Fruit fly (Drosophila melanogaster): ENCODE results near the gene Paf-AHalpha.

Paf-AHalpha gene

dm6 chrX:15816905-15817304, 31.5 kb upstream of the Paf-AHalpha start:
- TF ChIP-seq CG32121 (GFP tag; IDR thresholded peaks at IDR 0.05) (no peak), EcR (GFP tag; optimal IDR thresholded peaks at IDR 0.05) (no peak), CG8301 (tag; optimal IDR thresholded peaks at IDR 0.05) (no peak), CG10348 (GFP tag; IDR thresholded peaks at IDR 0.05) (no peak), CG4496 (GFP tag; IDR thresholded peaks at IDR 0.05) (no peak), fd96Ca (GFP tag; IDR thresholded peaks at IDR 0.05) (no peak), D1 (tag; optimal IDR thresholded peaks at IDR 0.05) (no peak), gl (tag; optimal IDR thresholded peaks at IDR 0.05) (no peak)

DNA sequence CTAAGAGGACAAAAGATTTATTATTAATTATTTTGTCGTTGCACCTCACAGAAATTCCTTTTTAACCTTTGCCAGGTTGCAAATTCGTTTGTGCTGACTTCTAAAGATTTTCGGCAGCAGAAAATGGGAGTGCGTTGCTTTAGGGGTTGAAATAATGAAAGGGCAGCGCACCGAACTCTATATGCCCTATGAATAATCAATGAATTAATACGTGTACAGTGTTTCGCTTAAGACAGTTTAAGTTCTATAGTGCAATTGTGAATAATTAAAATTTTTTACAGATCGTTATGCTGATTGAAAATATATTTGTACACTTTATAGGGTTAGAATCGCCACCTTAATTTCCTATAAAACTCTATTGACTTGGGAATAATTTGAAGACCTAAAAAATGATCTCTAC, 30.7 kb upstream of the Paf-AHalpha start:
- TF ChIP-seq CG13204 (GFP tag; optimal IDR thresholded peaks at IDR 0.05): no peak
- no peak for TF ChIP-seq fd96Ca (GFP tag; IDR thresholded peaks at IDR 0.05)
- TF ChIP-seq Pif1B (GFP tag; optimal IDR thresholded peaks at IDR 0.05): no peak
- no peak for TF ChIP-seq D1 (tag; optimal IDR thresholded peaks at IDR 0.05)
- no peak for TF ChIP-seq CG14655 (GFP tag; optimal IDR thresholded peaks at IDR 0.05)
- no peak for TF ChIP-seq rn (GFP tag; IDR thresholded peaks at IDR 0.05)
- TF ChIP-seq Snoo (tag; optimal IDR thresholded peaks at IDR 0.05): no peak
- TF ChIP-seq CG34367 (tag; optimal IDR thresholded peaks at IDR 0.05): no peak
- TF ChIP-seq Ets98B (GFP tag; IDR thresholded peaks at IDR 0.05): no peak
- TF ChIP-seq CG8301 (tag; optimal IDR thresholded peaks at IDR 0.05): no peak
- no peak for TF ChIP-seq CG8159 (tag; optimal IDR thresholded peaks at IDR 0.05)
- TF ChIP-seq CG10348 (GFP tag; IDR thresholded peaks at IDR 0.05): no peak
- no peak for TF ChIP-seq CG15710 (tag; optimal IDR thresholded peaks at IDR 0.05)
- TF ChIP-seq CG9948 (tag; optimal IDR thresholded peaks at IDR 0.05): no peak
- TF ChIP-seq EcR (GFP tag; optimal IDR thresholded peaks at IDR 0.05): no peak
- TF ChIP-seq Pif1A (GFP tag; optimal IDR thresholded peaks at IDR 0.05): no peak
- no peak for TF ChIP-seq CG12605 (GFP tag; IDR thresholded peaks at IDR 0.05)
- no peak for TF ChIP-seq gl (tag; optimal IDR thresholded peaks at IDR 0.05)
- TF ChIP-seq CG17806 (tag; optimal IDR thresholded peaks at IDR 0.05): no peak
- no peak for TF ChIP-seq CG32121 (GFP tag; IDR thresholded peaks at IDR 0.05)

dm6 chrX:15814485-15814884, 29.1 kb upstream of the Paf-AHalpha start:
- TF ChIP-seq Ets98B (GFP tag; IDR thresholded peaks at IDR 0.05) (no peak), CG12605 (GFP tag; IDR thresholded peaks at IDR 0.05) (no peak), CG9948 (tag; optimal IDR thresholded peaks at IDR 0.05) (no peak), fd96Ca (GFP tag; IDR thresholded peaks at IDR 0.05) (no peak), Pif1B (GFP tag; optimal IDR thresholded peaks at IDR 0.05) (no peak), Pif1A (GFP tag; optimal IDR thresholded peaks at IDR 0.05) (no peak), CG8301 (tag; optimal IDR thresholded peaks at IDR 0.05) (no peak), CG4496 (GFP tag; IDR thresholded peaks at IDR 0.05) (no peak), CG14655 (GFP tag; optimal IDR thresholded peaks at IDR 0.05) (no peak), gl (tag; optimal IDR thresholded peaks at IDR 0.05) (no peak), rn (GFP tag; IDR thresholded peaks at IDR 0.05) (no peak), CG32121 (GFP tag; IDR thresholded peaks at IDR 0.05) (no peak), CG34367 (tag; optimal IDR thresholded peaks at IDR 0.05) (no peak), D1 (tag; optimal IDR thresholded peaks at IDR 0.05) (no peak), CG10348 (GFP tag; IDR thresholded peaks at IDR 0.05) (no peak), CG15710 (tag; optimal IDR thresholded peaks at IDR 0.05) (no peak), CG17806 (tag; optimal IDR thresholded peaks at IDR 0.05) (no peak), CG8159 (tag; optimal IDR thresholded peaks at IDR 0.05) (no peak), EcR (GFP tag; optimal IDR thresholded peaks at IDR 0.05) (no peak)

dm6 chrX:15813224-15813623, 27.8 kb upstream of the Paf-AHalpha start:
- no peak for TF ChIP-seq CG14655 (GFP tag; optimal IDR thresholded peaks at IDR 0.05)

dm6 chrX:15812615-15812995, 27.2 kb upstream of the Paf-AHalpha start:
- peak; percentile 1 for TF ChIP-seq CG14655 (GFP tag; optimal IDR thresholded peaks at IDR 0.05)
- peak; percentile 22; the same call in 1 of the 3 replicates for TF ChIP-seq CG4496 (GFP tag; IDR thresholded peaks at IDR 0.05)
- no peak for TF ChIP-seq rn (GFP tag; IDR thresholded peaks at IDR 0.05)

- TF ChIP-seq Pif1A (GFP tag; optimal IDR thresholded peaks at IDR 0.05) (no peak), D1 (tag; optimal IDR thresholded peaks at IDR 0.05) (no peak), gl (tag; optimal IDR thresholded peaks at IDR 0.05) (no peak), fd96Ca (GFP tag; IDR thresholded peaks at IDR 0.05) (peak; percentile 68), CG14655 (GFP tag; optimal IDR thresholded peaks at IDR 0.05) (no peak), CG8301 (tag; optimal IDR thresholded peaks at IDR 0.05) (no peak), Ets98B (GFP tag; IDR thresholded peaks at IDR 0.05) (peak; percentile 84), CG13204 (GFP tag; optimal IDR thresholded peaks at IDR 0.05) (no peak), CG34367 (tag; optimal IDR thresholded peaks at IDR 0.05) (no peak), CG17806 (tag; optimal IDR thresholded peaks at IDR 0.05) (no peak), Pif1B (GFP tag; optimal IDR thresholded peaks at IDR 0.05) (peak; percentile 47), rn (GFP tag; IDR thresholded peaks at IDR 0.05) (no peak), CG15710 (tag; optimal IDR thresholded peaks at IDR 0.05) (no peak), Snoo (tag; optimal IDR thresholded peaks at IDR 0.05) (no peak), CG10348 (GFP tag; IDR thresholded peaks at IDR 0.05) (no peak), CG8159 (tag; optimal IDR thresholded peaks at IDR 0.05) (no peak), CG4496 (GFP tag; IDR thresholded peaks at IDR 0.05) (peak; percentile 71), CG12605 (GFP tag; IDR thresholded peaks at IDR 0.05) (peak; percentile 67), CG32121 (GFP tag; IDR thresholded peaks at IDR 0.05) (peak; percentile 73; the same call in 1 of the 2 replicates), EcR (GFP tag; optimal IDR thresholded peaks at IDR 0.05) (peak; percentile 31), CG9948 (tag; optimal IDR thresholded peaks at IDR 0.05) (no peak)
Observed at dm6 chrX:15811666-15812614, 26.6 kb upstream of the Paf-AHalpha start.
